Worm (Caenorhabditis elegans): ENCODE results near the gene F30H5.5.
A peak's percentile ranks its signal among the peaks of the same experiment; 100 is the strongest.

Gene F30H5.5

DNA sequence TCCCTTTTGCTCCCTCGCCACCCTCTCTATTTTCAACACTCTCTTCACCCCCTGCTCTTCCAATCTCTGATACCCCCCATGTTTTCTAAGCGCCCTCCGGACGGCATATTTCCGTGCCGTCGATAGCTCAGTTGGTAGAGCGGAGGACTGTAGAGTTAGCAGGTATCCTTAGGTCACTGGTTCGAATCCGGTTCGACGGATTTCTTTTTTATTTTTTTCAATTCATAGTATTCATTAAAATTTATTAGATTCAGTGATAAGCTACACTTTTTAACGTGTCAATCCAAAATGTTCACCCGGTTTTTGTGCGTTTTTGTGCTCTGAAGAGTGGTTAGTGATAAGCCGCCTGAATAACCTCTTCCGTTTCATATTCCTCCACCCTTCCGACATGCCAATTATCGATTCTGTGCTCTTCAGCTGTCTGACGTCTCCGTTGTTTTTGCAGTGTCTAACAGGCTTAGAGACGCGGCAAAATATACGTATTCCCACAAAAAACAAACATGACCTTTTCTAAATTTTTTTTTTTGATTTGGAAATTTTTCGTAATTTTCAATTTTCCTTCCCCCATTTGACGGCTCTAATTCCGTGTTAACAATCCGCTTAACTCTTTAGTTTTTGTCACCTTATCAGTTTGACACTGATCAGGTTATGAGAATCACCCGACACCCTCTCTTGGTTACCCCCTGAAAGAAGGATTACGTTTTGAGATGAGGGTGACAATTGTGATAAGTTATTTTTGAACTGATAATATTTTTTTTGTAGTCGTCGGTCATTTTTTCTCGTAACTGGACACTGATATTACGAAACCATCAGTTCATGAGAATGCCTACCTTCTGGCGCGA, 46.9 kb downstream of the F30H5.5 start (continued):
- peak; percentile 84 for TF ChIP-seq dmd-6 (GFP tag; IDR thresholded peaks at IDR 0.05)
- TF ChIP-seq hif-1 (tag; optimal IDR thresholded peaks at IDR 0.05), result no peak
- no peak for TF ChIP-seq zip-2 (tag; optimal IDR thresholded peaks at IDR 0.05)
- TF ChIP-seq skn-1 (tag; optimal IDR thresholded peaks at IDR 0.05), result no peak
- no peak for TF ChIP-seq Y75B8A.6 (GFP tag; IDR thresholded peaks at IDR 0.05)
- TF ChIP-seq ces-1 (GFP tag; optimal IDR thresholded peaks at IDR 0.05), result no peak
- no peak for TF ChIP-seq nhr-111 (GFP tag; optimal IDR thresholded peaks at IDR 0.05)
- peak; percentile 64 for TF ChIP-seq spr-3 (GFP tag; optimal IDR thresholded peaks at IDR 0.05)
- TF ChIP-seq tag-97 (GFP tag; IDR thresholded peaks at IDR 0.05), result no peak
- TF ChIP-seq nhr-41 (GFP tag; IDR thresholded peaks at IDR 0.05), result peak; percentile 63; the same call in 1 of the 2 replicates
- no peak for TF ChIP-seq ceh-62 (tag; optimal IDR thresholded peaks at IDR 0.05)

- TF ChIP-seq egl-43 (GFP tag; IDR thresholded peaks at IDR 0.05), result 0 out of 2 replicates have a peak, but pooled peaks have one; percentile 17
Measured at ce11 chrIII:536297-536696, 47.7 kb downstream of the F30H5.5 start.

DNA sequence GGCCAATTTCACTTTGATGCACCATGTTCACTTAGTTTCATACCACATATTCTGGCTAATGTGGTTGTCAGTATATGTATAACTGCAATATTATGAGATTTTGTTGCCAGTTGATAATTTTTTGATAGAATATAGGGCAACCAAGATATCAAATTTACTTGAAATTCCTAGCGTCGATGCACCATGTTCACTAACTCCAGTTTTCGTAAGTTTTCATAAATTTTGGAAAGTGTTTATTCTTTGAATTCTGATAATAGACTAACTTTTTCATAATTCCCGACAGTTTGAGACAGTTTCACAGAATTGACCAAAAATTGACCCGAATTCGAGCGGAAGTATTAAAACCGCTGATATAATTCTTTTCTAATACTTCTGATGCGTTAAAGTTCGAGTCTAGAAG, 48.5 kb downstream of the F30H5.5 start:
- TF ChIP-seq aha-1 (tag) (peak; percentile 92), fos-1 (tag; optimal IDR thresholded peaks at IDR 0.05) (no peak)
